Fruit fly (Drosophila melanogaster) whole organism, wandering third instar larva: Measurements from ENCODE around the gene MESK4.

Experiments
- Abd-B ChIP-seq: fragments of >200 bp; optimal IDR thresholded peaks from 2 replicates; lab custom pipeline; 2017; ENCODE audit warnings: missing biosample characterization, missing genetic modification characterization
- CG32264 ChIP-seq: fragments of 200-800 bp; sonication (Bioruptor generic); optimal IDR thresholded peaks from 2 replicates; lab custom pipeline; 2016; ENCODE audit warnings: missing biosample characterization, missing genetic modification characterization
- CG9705 ChIP-seq: fragments of 200-800 bp; sonication (Bioruptor generic); optimal IDR thresholded peaks from 2 replicates; lab custom pipeline; 2018; ENCODE audit warnings: missing biosample characterization, mild to moderate bottlenecking, missing genetic modification characterization
- CrebA ChIP-seq: fragments of 200-800 bp; sonication (Bioruptor generic); optimal IDR thresholded peaks from 2 replicates; lab custom pipeline; 2016; ENCODE audit warnings: missing biosample characterization, mild to moderate bottlenecking, missing genetic modification characterization, borderline replicate concordance
- Dfd ChIP-seq: fragments of >200 bp; optimal IDR thresholded peaks from 2 replicates; lab custom pipeline; 2017; ENCODE audit warnings: missing biosample characterization, missing genetic modification characterization
- Dif ChIP-seq: fragments of 200-275, 200-300 bp; sonication (Bioruptor generic); optimal IDR thresholded peaks from 2 replicates; lab custom pipeline; 2018; ENCODE audit warnings: missing biosample characterization, missing genetic modification characterization; ENCODE audit not compliant: partially characterized antibody
- GATAd ChIP-seq: sonication (Bioruptor generic); optimal IDR thresholded peaks from 2 replicates; lab custom pipeline; 2016; ENCODE audit warnings: missing biosample characterization, missing genetic modification characterization
- HLH106 ChIP-seq: fragments of 200-800 bp; optimal IDR thresholded peaks from 3 replicates; lab custom pipeline; 2019; ENCODE audit warnings: missing biosample characterization, mild to moderate bottlenecking, missing genetic modification characterization, moderate library complexity
- Hnf4 ChIP-seq: fragments of 200-800 bp; sonication (Bioruptor generic); optimal IDR thresholded peaks from 2 replicates; lab custom pipeline; 2016; ENCODE audit warnings: missing biosample characterization, mild to moderate bottlenecking, missing genetic modification characterization
- Hr78 ChIP-seq: fragments of >200 bp; optimal IDR thresholded peaks from 2 replicates; lab custom pipeline; 2017; ENCODE audit warnings: missing biosample characterization, missing genetic modification characterization
- Hr83 ChIP-seq: fragments of 200-300 bp; sonication (Bioruptor generic); optimal IDR thresholded peaks from 2 replicates; lab custom pipeline; 2016; ENCODE audit warnings: missing biosample characterization, mild to moderate bottlenecking, missing genetic modification characterization, moderate library complexity; ENCODE audit not compliant: poor library complexity, severe bottlenecking
- Jra ChIP-seq: sonication (Bioruptor generic); optimal IDR thresholded peaks from 2 replicates; lab custom pipeline; 2016; ENCODE audit warnings: missing biosample characterization, missing genetic modification characterization
- Mio ChIP-seq: sonication (Bioruptor generic); optimal IDR thresholded peaks from 2 replicates; lab custom pipeline; 2016; ENCODE audit warnings: missing biosample characterization, missing genetic modification characterization
- Myc ChIP-seq: fragments of >200 bp; optimal IDR thresholded peaks from 2 replicates; lab custom pipeline; 2017
- N ChIP-seq: fragments of >200 bp; optimal IDR thresholded peaks from 2 replicates; lab custom pipeline; 2018; ENCODE audit warnings: missing biosample characterization, missing external identifiers, missing genetic modification characterization
- OdsH ChIP-seq: fragments of 200-800 bp; sonication (Bioruptor generic); optimal IDR thresholded peaks from 2 replicates; lab custom pipeline; 2016; ENCODE audit warnings: missing biosample characterization, mild to moderate bottlenecking, missing genetic modification characterization
- Rel ChIP-seq, 2 experiments: fragments of 200-800 bp; sonication (Bioruptor generic) in 1 of 2; optimal IDR thresholded peaks; 2 replicates in 1 of 2; 3 replicates in 1 of 2; lab custom pipeline; 2016 to 2019; ENCODE audit warnings: mild to moderate bottlenecking in 2 of 2, missing biosample characterization in 2 of 2, missing genetic modification characterization in 2 of 2, moderate library complexity in 1 of 2
- Sp1 ChIP-seq: fragments of 200-800 bp; sonication (Bioruptor generic); optimal IDR thresholded peaks from 3 replicates; lab custom pipeline; 2019; ENCODE audit warnings: missing biosample characterization, mild to moderate bottlenecking, missing genetic modification characterization, moderate library complexity
- Vsx2 ChIP-seq: fragments of 200-300, 225-300 bp; sonication (Bioruptor generic); optimal IDR thresholded peaks from 2 replicates; lab custom pipeline; 2018; ENCODE audit warnings: missing biosample characterization, missing genetic modification characterization; ENCODE audit not compliant: partially characterized antibody
- br ChIP-seq: fragments of 200-800 bp; sonication (Bioruptor generic); optimal IDR thresholded peaks from 2 replicates; lab custom pipeline; 2016; ENCODE audit warnings: missing biosample characterization, missing genetic modification characterization
- brk ChIP-seq: fragments of 200-800 bp; sonication (Bioruptor generic); optimal IDR thresholded peaks from 2 replicates; lab custom pipeline; 2016; ENCODE audit warnings: missing biosample characterization, mild to moderate bottlenecking, missing genetic modification characterization
- dl ChIP-seq, 2 experiments: fragments of 175-275, 200-275 bp in 1 of 2; fragments of 200-275 bp in 1 of 2; sonication (Bioruptor generic); optimal IDR thresholded peaks; lab custom pipeline; 2018; ENCODE audit warnings: mild to moderate bottlenecking in 2 of 2, missing biosample characterization in 2 of 2, missing genetic modification characterization in 2 of 2, moderate library complexity in 2 of 2; ENCODE audit not compliant: partially characterized antibody in 2 of 2, insufficient read depth in 1 of 2
- dmrt93B ChIP-seq: fragments of 200-800 bp; sonication (Bioruptor generic); optimal IDR thresholded peaks from 2 replicates; lab custom pipeline; 2018; ENCODE audit warnings: missing biosample characterization, mild to moderate bottlenecking, missing genetic modification characterization
- dsf ChIP-seq: sonication (Bioruptor generic); optimal IDR thresholded peaks from 2 replicates; lab custom pipeline; 2016; ENCODE audit warnings: missing biosample characterization, missing genetic modification characterization, borderline replicate concordance
- ey ChIP-seq: fragments of 200-800 bp; sonication (Bioruptor generic); optimal IDR thresholded peaks from 2 replicates; lab custom pipeline; 2016; ENCODE audit warnings: missing biosample characterization, missing genetic modification characterization
- foxo ChIP-seq, 2 experiments: fragments of 200-800 bp; sonication (Bioruptor generic); optimal IDR thresholded peaks; 2 replicates in 1 of 2; 3 replicates in 1 of 2; lab custom pipeline; 2016 to 2017; ENCODE audit warnings: missing biosample characterization in 2 of 2, missing genetic modification characterization in 2 of 2
- fru ChIP-seq: fragments of 200-800 bp; sonication (Bioruptor generic); optimal IDR thresholded peaks from 3 replicates; lab custom pipeline; 2016; ENCODE audit warnings: missing biosample characterization, mild to moderate bottlenecking, missing genetic modification characterization
- h ChIP-seq: fragments of 200-800 bp; sonication (Bioruptor generic); optimal IDR thresholded peaks from 3 replicates; lab custom pipeline; 2016; ENCODE audit warnings: missing biosample characterization, mild to moderate bottlenecking, missing genetic modification characterization
- jim ChIP-seq: fragments of 175-275, 200-325 bp; sonication (Bioruptor generic); optimal IDR thresholded peaks from 2 replicates; lab custom pipeline; 2016; ENCODE audit warnings: missing biosample characterization, mild to moderate bottlenecking, missing genetic modification characterization
- lola ChIP-seq: fragments of >200 bp; optimal IDR thresholded peaks from 2 replicates; lab custom pipeline; 2017; ENCODE audit warnings: missing biosample characterization, missing genetic modification characterization
- pan ChIP-seq: fragments of >200 bp; optimal IDR thresholded peaks from 2 replicates; lab custom pipeline; 2017
- psq ChIP-seq: fragments of 200-800 bp; sonication (Bioruptor generic); optimal IDR thresholded peaks from 3 replicates; lab custom pipeline; 2017; ENCODE audit warnings: missing biosample characterization, mild to moderate bottlenecking, missing genetic modification characterization, moderate library complexity
- rgr ChIP-seq: fragments of 200-800 bp; sonication (Bioruptor generic); optimal IDR thresholded peaks from 3 replicates; lab custom pipeline; 2016; ENCODE audit warnings: missing biosample characterization, mild to moderate bottlenecking, missing genetic modification characterization
- sage ChIP-seq: fragments of 200-800 bp; sonication (Bioruptor generic); optimal IDR thresholded peaks from 2 replicates; lab custom pipeline; 2016; ENCODE audit warnings: missing biosample characterization, mild to moderate bottlenecking, missing genetic modification characterization
- sv ChIP-seq: fragments of 200-800 bp; sonication (Bioruptor generic); optimal IDR thresholded peaks from 3 replicates; lab custom pipeline; 2016; ENCODE audit warnings: missing biosample characterization, missing genetic modification characterization
- tai ChIP-seq: sonication (Bioruptor generic); optimal IDR thresholded peaks from 2 replicates; lab custom pipeline; 2016; ENCODE audit warnings: missing biosample characterization, missing genetic modification characterization
- usp ChIP-seq: fragments of >200 bp; optimal IDR thresholded peaks from 2 replicates; lab custom pipeline; 2017; ENCODE audit warnings: missing biosample characterization, missing genetic modification characterization
- woc ChIP-seq: sonication (Bioruptor generic); optimal IDR thresholded peaks from 2 replicates; lab custom pipeline; 2016; ENCODE audit warnings: missing biosample characterization, mild to moderate bottlenecking, missing genetic modification characterization

The MESK4 gene

dm6 chr3R:16983001-16983400 lies 5.6 kb upstream of the MESK4 start:
- TF ChIP-seq sv (GFP tag; lab: Kevin White, UChicago) (no peak), foxo (GFP tag; optimal IDR thresholded peaks at IDR 0.05; lab: Kevin White, UChicago) (no peak), usp (GFP tag; lab: Kevin White, UChicago) (no peak), CG9705 (GFP tag; lab: Kevin White, UChicago) (no peak), woc (GFP tag; lab: Kevin White, UChicago) (no peak), Rel (GFP tag; optimal IDR thresholded peaks at IDR 0.05; lab: Kevin White, UChicago) (no peak), Rel (tag; optimal IDR thresholded peaks at IDR 0.05; lab: Kevin White, UChicago) (no peak), fru (GFP tag; lab: Kevin White, UChicago) (no peak), psq (GFP tag; lab: Kevin White, UChicago) (no peak), N (GFP tag; lab: Kevin White, UChicago) (no peak), ey (no peak)

dm6 chr3R:16984221-16984620 lies 4.4 kb upstream of the MESK4 start:
- TF ChIP-seq jim (GFP tag; lab: Kevin White, UChicago), result no peak
- TF ChIP-seq Rel (GFP tag; optimal IDR thresholded peaks at IDR 0.05; lab: Kevin White, UChicago), result no peak
- TF ChIP-seq Rel (tag; optimal IDR thresholded peaks at IDR 0.05; lab: Kevin White, UChicago), result no peak
- no peak for TF ChIP-seq Dfd
- TF ChIP-seq br, result no peak
- no peak for TF ChIP-seq dl (GFP tag; optimal IDR thresholded peaks at IDR 0.05; lab: Kevin White, UChicago; ENCODE audit: insufficient read depth in 1 of 2, partially characterized antibody in 2 of 2)
- TF ChIP-seq brk (GFP tag; lab: Kevin White, UChicago), result no peak
- no peak for TF ChIP-seq dsf (GFP tag; lab: Kevin White, UChicago)
- no peak for TF ChIP-seq CrebA (GFP tag; lab: Kevin White, UChicago)
- no peak for TF ChIP-seq h (GFP tag; lab: Kevin White, UChicago)
- TF ChIP-seq CG32264 (GFP tag; lab: Kevin White, UChicago), result no peak
- no peak for TF ChIP-seq OdsH (GFP tag; lab: Kevin White, UChicago)
- no peak for TF ChIP-seq Sp1 (GFP tag; lab: Kevin White, UChicago)
- TF ChIP-seq Hr83, result no peak
- no peak for TF ChIP-seq Vsx2 (GFP tag; lab: Kevin White, UChicago)
- no peak for TF ChIP-seq Dif (GFP tag; lab: Kevin White, UChicago)
- TF ChIP-seq sv (GFP tag; lab: Kevin White, UChicago), result no peak
- no peak for TF ChIP-seq fru (GFP tag; lab: Kevin White, UChicago)
- no peak for TF ChIP-seq usp (GFP tag; lab: Kevin White, UChicago)
- TF ChIP-seq lola (GFP tag; lab: Kevin White, UChicago), result no peak

dm6 chr3R:16985547-16985946 lies 3.1 kb upstream of the MESK4 start:
- TF ChIP-seq usp (GFP tag; lab: Kevin White, UChicago) (no peak), dmrt93B (GFP tag; lab: Kevin White, UChicago) (peak; percentile 46), Hnf4 (GFP tag; lab: Kevin White, UChicago) (peak; percentile 4), HLH106 (tag; lab: Kevin White, UChicago) (peak; percentile 62), dsf (GFP tag; lab: Kevin White, UChicago) (no peak), ey (peak; percentile 50), Sp1 (GFP tag; lab: Kevin White, UChicago) (peak; percentile 11), CrebA (GFP tag; lab: Kevin White, UChicago) (no peak), sv (GFP tag; lab: Kevin White, UChicago) (no peak), OdsH (GFP tag; lab: Kevin White, UChicago) (peak; percentile 32), Dif (GFP tag; lab: Kevin White, UChicago) (no peak), GATAd (GFP tag; lab: Kevin White, UChicago) (no peak), dl (GFP tag; optimal IDR thresholded peaks at IDR 0.05; lab: Kevin White, UChicago; ENCODE audit: insufficient read depth in 1 of 2, partially characterized antibody in 2 of 2) (no peak), tai (GFP tag; lab: Kevin White, UChicago) (no peak), Dfd (no peak), Jra (GFP tag; lab: Kevin White, UChicago) (no peak), Abd-B (GFP tag; lab: Kevin White, UChicago) (no peak), br (peak; percentile 57), Mio (no peak), rgr (GFP tag; lab: Kevin White, UChicago) (peak; percentile 39), Hr78 (GFP tag; lab: Kevin White, UChicago) (no peak), jim (GFP tag; lab: Kevin White, UChicago) (no peak), fru (GFP tag; lab: Kevin White, UChicago) (peak; percentile 66), Hr83 (no peak), CG9705 (GFP tag; lab: Kevin White, UChicago) (no peak), psq (GFP tag; lab: Kevin White, UChicago) (peak; percentile 39), pan (lab: Kevin White, UChicago) (peak; percentile 21), brk (GFP tag; lab: Kevin White, UChicago) (no peak), lola (GFP tag; lab: Kevin White, UChicago) (no peak), Rel (GFP tag; optimal IDR thresholded peaks at IDR 0.05; lab: Kevin White, UChicago) (no peak), Rel (tag; optimal IDR thresholded peaks at IDR 0.05; lab: Kevin White, UChicago) (no peak), CG32264 (GFP tag; lab: Kevin White, UChicago) (no peak), woc (GFP tag; lab: Kevin White, UChicago) (peak; percentile 1), N (GFP tag; lab: Kevin White, UChicago) (no peak), Vsx2 (GFP tag; lab: Kevin White, UChicago) (no peak), Myc (lab: Kevin White, UChicago) (no peak), foxo (GFP tag; optimal IDR thresholded peaks at IDR 0.05; lab: Kevin White, UChicago) (peak in 1 of 2 experiments; percentile 67), sage (GFP tag; lab: Kevin White, UChicago) (no peak), h (GFP tag; lab: Kevin White, UChicago) (peak; percentile 35)
- TF ChIP-seq, all 38 proteins: peak for 14
